Fruit fly (Drosophila melanogaster) whole organism, embryonic: ENCODE data around the gene CG9471.
A peak's percentile ranks its signal among the peaks of the same experiment; 100 is the strongest.

Source experiments
- CG10462 ChIP-seq: fragments of 200-800 bp; sonication (Bioruptor generic); optimal IDR thresholded peaks from 2 replicates; lab custom pipeline; 2016; ENCODE audit warnings: missing biosample characterization, missing genetic modification characterization
- CG11696 ChIP-seq: fragments of 200-800 bp; sonication (Bioruptor generic); IDR thresholded peaks from 2 replicates; pipeline ENCODE4 v1.3.6; 2022; ENCODE audit warnings: missing biosample characterization, missing genetic modification characterization
- CG13424 ChIP-seq: fragments of 200-800 bp; sonication (Bioruptor generic); optimal IDR thresholded peaks from 2 replicates; lab custom pipeline; 2019; ENCODE audit warnings: missing biosample characterization, mild to moderate bottlenecking, missing genetic modification characterization, moderate library complexity
- CG14965 ChIP-seq: fragments of 200-800 bp; sonication (Bioruptor generic); optimal IDR thresholded peaks from 2 replicates; lab custom pipeline; 2016; ENCODE audit warnings: missing biosample characterization, missing genetic modification characterization, borderline replicate concordance
- CG15011 ChIP-seq: fragments of 200-800 bp; sonication (Bioruptor generic); optimal IDR thresholded peaks from 3 replicates; lab custom pipeline; 2018; ENCODE audit warnings: missing biosample characterization, mild to moderate bottlenecking, missing genetic modification characterization
- CG15479 ChIP-seq: fragments of 200-800 bp; sonication (Bioruptor generic); optimal IDR thresholded peaks from 3 replicates; lab custom pipeline; 2019; ENCODE audit warnings: missing biosample characterization, mild to moderate bottlenecking, missing genetic modification characterization, moderate library complexity
- CG16863 ChIP-seq: fragments of 200-800 bp; sonication (Bioruptor generic); optimal IDR thresholded peaks from 3 replicates; lab custom pipeline; 2016; ENCODE audit warnings: missing biosample characterization, missing genetic modification characterization
- CG17802 ChIP-seq: fragments of 200-800 bp; sonication (Bioruptor generic); optimal IDR thresholded peaks from 2 replicates; lab custom pipeline; 2018; ENCODE audit warnings: missing biosample characterization, mild to moderate bottlenecking, missing genetic modification characterization, moderate library complexity
- CG17829 ChIP-seq: fragments of 200-800 bp; optimal IDR thresholded peaks from 2 replicates; lab custom pipeline; 2019; ENCODE audit warnings: missing biosample characterization, mild to moderate bottlenecking, missing genetic modification characterization, moderate library complexity
- CG18011 ChIP-seq: fragments of 200-800 bp; sonication (Bioruptor generic); optimal IDR thresholded peaks from 2 replicates; lab custom pipeline; 2017; ENCODE audit warnings: missing biosample characterization, missing genetic modification characterization, mild to moderate bottlenecking, moderate library complexity, missing genotype
- CG18262 ChIP-seq: fragments of 200-800 bp; optimal IDR thresholded peaks from 3 replicates; lab custom pipeline; 2019; ENCODE audit warnings: missing biosample characterization, mild to moderate bottlenecking, missing genetic modification characterization, moderate library complexity
- CG3065 ChIP-seq: fragments of 200-800 bp; sonication (Bioruptor generic); optimal IDR thresholded peaks from 2 replicates; lab custom pipeline; 2016; ENCODE audit warnings: missing biosample characterization, missing genetic modification characterization
- CG3407 ChIP-seq: fragments of 200-800 bp; sonication (Bioruptor generic); optimal IDR thresholded peaks from 2 replicates; lab custom pipeline; 2018; ENCODE audit warnings: missing biosample characterization, mild to moderate bottlenecking, missing genetic modification characterization
- CG34422 ChIP-seq: fragments of 200-800 bp; sonication (Bioruptor generic); IDR thresholded peaks from 3 replicates; pipeline ENCODE4 v1.3.6; 2022; ENCODE audit warnings: missing biosample characterization, missing genetic modification characterization
- CG5953 ChIP-seq: fragments of 200-800 bp; sonication (Bioruptor generic); IDR thresholded peaks from 2 replicates; pipeline ENCODE4 v1.3.6; 2022; ENCODE audit warnings: missing biosample characterization, missing genetic modification characterization
- CG7271 ChIP-seq: fragments of 200-800 bp; sonication (Bioruptor generic); optimal IDR thresholded peaks from 2 replicates; lab custom pipeline; 2018; ENCODE audit warnings: missing biosample characterization, mild to moderate bottlenecking, missing genetic modification characterization, moderate library complexity
- CG7745 ChIP-seq: fragments of 200-800 bp; sonication (Bioruptor generic); optimal IDR thresholded peaks from 2 replicates; lab custom pipeline; 2018; ENCODE audit warnings: missing biosample characterization, mild to moderate bottlenecking, missing genetic modification characterization, moderate library complexity
- CG8290 ChIP-seq, 3 experiments: fragments of 200-800 bp; sonication (Bioruptor generic); optimal IDR thresholded peaks; 2 replicates each; lab custom pipeline; 2016 to 2019; ENCODE audit warnings: missing biosample characterization in 3 of 3, missing genetic modification characterization in 3 of 3, mild to moderate bottlenecking in 2 of 3, moderate library complexity in 1 of 3
- CG9876 ChIP-seq: fragments of 200-800 bp; sonication (Bioruptor generic); optimal IDR thresholded peaks from 2 replicates; lab custom pipeline; 2016; ENCODE audit warnings: missing biosample characterization, missing genetic modification characterization
- Dad ChIP-seq: fragments of 200-800 bp; sonication (Bioruptor generic); optimal IDR thresholded peaks from 3 replicates; lab custom pipeline; 2016; ENCODE audit warnings: missing biosample characterization, missing genetic modification characterization
- E2f1 ChIP-seq: fragments of 200-800 bp; sonication (Bioruptor generic); IDR thresholded peaks from 2 replicates; pipeline ENCODE4 v1.3.6; 2022; ENCODE audit warnings: missing biosample characterization, missing genetic modification characterization
- Fer2 ChIP-seq: fragments of 200-800 bp; sonication (Bioruptor generic); optimal IDR thresholded peaks from 2 replicates; lab custom pipeline; 2018; ENCODE audit warnings: missing biosample characterization, mild to moderate bottlenecking, missing genetic modification characterization, moderate library complexity
- Hey ChIP-seq: fragments of 200-800 bp; sonication (Bioruptor generic); optimal IDR thresholded peaks from 3 replicates; lab custom pipeline; 2018; ENCODE audit warnings: missing biosample characterization, mild to moderate bottlenecking, missing genetic modification characterization
- Hr39 ChIP-seq: fragments of >200 bp; optimal IDR thresholded peaks from 2 replicates; lab custom pipeline; 2017
- Hsf ChIP-seq: fragments of 200-800 bp; sonication (Bioruptor generic); optimal IDR thresholded peaks from 3 replicates; lab custom pipeline; 2016; ENCODE audit warnings: missing biosample characterization, missing genetic modification characterization
- Lim3 ChIP-seq: fragments of 200-800 bp; sonication (Bioruptor generic); IDR thresholded peaks from 2 replicates; pipeline ENCODE4 v1.3.6; 2022; ENCODE audit warnings: missing biosample characterization, missing genetic modification characterization
- NC2α ChIP-seq: fragments of 200-800 bp; sonication (Bioruptor generic); optimal IDR thresholded peaks from 2 replicates; lab custom pipeline; 2016; ENCODE audit warnings: missing biosample characterization, missing genetic modification characterization
- Opbp ChIP-seq: fragments of 200-800 bp; sonication (Bioruptor generic); IDR thresholded peaks from 3 replicates; pipeline ENCODE4 v1.3.6; 2022; ENCODE audit warnings: missing biosample characterization, missing genetic modification characterization; ENCODE audit not compliant: partially characterized antibody
- Sox100B ChIP-seq: fragments of 200-800 bp; sonication (Bioruptor generic); optimal IDR thresholded peaks from 3 replicates; lab custom pipeline; 2018; ENCODE audit warnings: missing biosample characterization, mild to moderate bottlenecking, missing genetic modification characterization
- Sox102F ChIP-seq: fragments of 200-800 bp; sonication (Bioruptor generic); optimal IDR thresholded peaks from 2 replicates; lab custom pipeline; 2018; ENCODE audit warnings: missing biosample characterization, mild to moderate bottlenecking, missing genetic modification characterization, moderate library complexity
- TFAM ChIP-seq: fragments of 200-800 bp; sonication (Bioruptor generic); optimal IDR thresholded peaks from 2 replicates; lab custom pipeline; 2017; ENCODE audit warnings: missing biosample characterization, missing genetic modification characterization, inconsistent platforms
- Usf ChIP-seq: fragments of 200-800 bp; sonication (Bioruptor generic); optimal IDR thresholded peaks from 2 replicates; lab custom pipeline; 2017; ENCODE audit warnings: missing genotype, missing biosample characterization, missing genetic modification characterization
- abd-A ChIP-seq: fragments of 200-800 bp; sonication (Bioruptor generic); optimal IDR thresholded peaks from 3 replicates; lab custom pipeline; 2019; ENCODE audit warnings: missing biosample characterization, mild to moderate bottlenecking, missing genetic modification characterization, moderate library complexity
- crp ChIP-seq, 2 experiments: fragments of 200-800 bp; sonication (Bioruptor generic); optimal IDR thresholded peaks; 2 replicates in 1 of 2; 3 replicates in 1 of 2; lab custom pipeline; 2017; ENCODE audit warnings: missing biosample characterization in 2 of 2, missing genetic modification characterization in 2 of 2, mild to moderate bottlenecking in 1 of 2, moderate library complexity in 1 of 2
- danr ChIP-seq: fragments of 200-800 bp; sonication (Bioruptor generic); IDR thresholded peaks from 2 replicates; pipeline ENCODE4 v1.3.6; 2022; ENCODE audit warnings: missing biosample characterization, missing genetic modification characterization
- eyg ChIP-seq: fragments of 200-800 bp; sonication (Bioruptor generic); optimal IDR thresholded peaks from 3 replicates; lab custom pipeline; 2016; ENCODE audit warnings: missing biosample characterization, missing genetic modification characterization
- hb ChIP-seq: fragments of 200-800 bp; sonication (Bioruptor generic); IDR thresholded peaks from 3 replicates; pipeline ENCODE4 v1.3.6; 2022; ENCODE audit warnings: missing biosample characterization, missing genetic modification characterization; ENCODE audit not compliant: partially characterized antibody
- hkb ChIP-seq, 2 experiments: fragments of 200-800 bp in 1 of 2; fragments of >200 bp in 1 of 2; sonication (Bioruptor generic) in 1 of 2; IDR thresholded peaks in 1 of 2; optimal IDR thresholded peaks in 1 of 2; 2 replicates each; pipeline versions ENCODE4 v1.3.6 to Lab custom; 2017 to 2022; ENCODE audit warnings: missing biosample characterization in 1 of 2, missing genetic modification characterization in 1 of 2
- jing ChIP-seq: fragments of 200-800 bp; sonication (Bioruptor generic); optimal IDR thresholded peaks from 2 replicates; lab custom pipeline; 2018; ENCODE audit warnings: missing biosample characterization, mild to moderate bottlenecking, missing genetic modification characterization
- klu ChIP-seq: fragments of 200-800 bp; sonication (Bioruptor generic); IDR thresholded peaks from 2 replicates; pipeline ENCODE4 v1.3.6; 2022; ENCODE audit warnings: missing biosample characterization, missing genetic modification characterization
- lilli ChIP-seq: fragments of 200-800 bp; sonication (Bioruptor generic); optimal IDR thresholded peaks from 3 replicates; lab custom pipeline; 2016; ENCODE audit warnings: missing biosample characterization, missing genetic modification characterization
- luna ChIP-seq: fragments of 200-800 bp; sonication (Bioruptor generic); optimal IDR thresholded peaks from 2 replicates; lab custom pipeline; 2016; ENCODE audit warnings: missing biosample characterization, missing genetic modification characterization
- mam ChIP-seq: fragments of 200-800 bp; sonication (Bioruptor generic); optimal IDR thresholded peaks from 3 replicates; lab custom pipeline; 2016; ENCODE audit warnings: missing biosample characterization, missing genetic modification characterization
- nmo ChIP-seq: fragments of 200-800 bp; sonication (Bioruptor generic); optimal IDR thresholded peaks from 2 replicates; lab custom pipeline; 2018; ENCODE audit warnings: missing biosample characterization, mild to moderate bottlenecking, missing genetic modification characterization, moderate library complexity
- row ChIP-seq: fragments of 200-800 bp; sonication (Bioruptor generic); IDR thresholded peaks from 3 replicates; pipeline ENCODE4 v1.3.6; 2022; ENCODE audit warnings: missing biosample characterization, missing genetic modification characterization
- salm ChIP-seq: fragments of 200-800 bp; sonication (Bioruptor generic); optimal IDR thresholded peaks from 2 replicates; lab custom pipeline; 2018; ENCODE audit warnings: missing biosample characterization, mild to moderate bottlenecking, missing genetic modification characterization
- sens-2 ChIP-seq: fragments of 200-800 bp; sonication (Bioruptor generic); IDR thresholded peaks from 2 replicates; pipeline ENCODE4 v1.3.6; 2022; ENCODE audit warnings: missing biosample characterization, missing genetic modification characterization
- sr ChIP-seq: fragments of 200-800 bp; sonication (Bioruptor generic); IDR thresholded peaks from 3 replicates; pipeline ENCODE4 v1.3.6; 2022; ENCODE audit warnings: missing biosample characterization, missing genetic modification characterization
- tx ChIP-seq: fragments of 200-800 bp; sonication (Bioruptor generic); optimal IDR thresholded peaks from 2 replicates; lab custom pipeline; 2016; ENCODE audit warnings: missing biosample characterization, missing genetic modification characterization
- vvl ChIP-seq: fragments of 200-800 bp; sonication (Bioruptor generic); IDR thresholded peaks from 2 replicates; pipeline ENCODE4 v1.3.6; 2022; ENCODE audit warnings: missing biosample characterization, missing genetic modification characterization

Gene CG9471

DNA sequence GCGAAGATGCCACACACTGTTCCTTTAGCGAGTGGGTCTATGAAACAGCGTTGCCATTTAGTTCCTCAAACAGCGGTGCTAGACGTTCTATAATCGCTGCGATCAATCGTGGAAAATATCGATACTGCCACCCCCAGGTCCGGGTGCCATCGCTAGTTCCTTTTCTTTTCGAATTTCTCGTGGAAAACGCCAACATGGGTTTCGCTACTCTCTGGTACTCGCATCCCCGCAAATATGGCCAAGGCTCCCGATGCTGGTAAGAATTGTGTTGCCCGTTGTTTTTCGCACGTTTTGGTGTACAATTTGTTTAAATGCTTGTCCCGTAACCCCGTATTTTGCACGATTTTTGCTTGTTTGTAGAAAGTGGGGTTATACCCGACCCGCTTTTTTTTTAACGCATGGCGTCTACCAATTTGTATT lies 6.6 kb upstream of the CG9471 start, which contains the start of gene RpS29 (continued):
- TF ChIP-seq CG11696 (GFP tag; lab: Robert Waterston, UW) (no peak), Lim3 (peak; percentile 46; the same call in 1 of the 2 replicates), Hr39 (lab: Kevin White, UChicago) (no peak), klu (GFP tag; lab: Robert Waterston, UW) (peak; percentile 31; the same call in 1 of the 2 replicates), row (GFP tag; lab: Robert Waterston, UW) (peak; percentile 75), luna (GFP tag; lab: Kevin White, UChicago) (peak; percentile 88), CG7271 (tag; lab: Kevin White, UChicago) (peak; percentile 60), CG18262 (tag; lab: Kevin White, UChicago) (peak; percentile 47), mam (GFP tag; lab: Kevin White, UChicago) (peak; percentile 92), abd-A (no peak), jing (no peak), CG3407 (peak; percentile 48), CG17829 (tag; lab: Kevin White, UChicago) (peak; percentile 74), hb (GFP tag; lab: Robert Waterston, UW) (peak; percentile 89), CG16863 (GFP tag; lab: Kevin White, UChicago) (peak; percentile 77), Dad (GFP tag; lab: Kevin White, UChicago) (peak; percentile 84), Hsf (GFP tag; lab: Kevin White, UChicago) (peak; percentile 86), tx (peak; percentile 80), CG17802 (tag; lab: Kevin White, UChicago) (peak; percentile 53), lilli (GFP tag; lab: Kevin White, UChicago) (peak; percentile 91), sr (GFP tag; lab: Robert Waterston, UW) (peak; percentile 61; the same call in 2 of the 3 replicates), CG5953 (peak; percentile 60), hkb (optimal IDR thresholded peaks at IDR 0.05; lab: Kevin White, UChicago) (no peak), hkb (GFP tag; IDR thresholded peaks at IDR 0.05; lab: Robert Waterston, UW) (peak; percentile 52), Opbp (GFP tag; lab: Robert Waterston, UW) (peak; percentile 97), CG10462 (GFP tag; lab: Kevin White, UChicago) (no peak), crp (GFP tag; optimal IDR thresholded peaks at IDR 0.05; lab: Kevin White, UChicago) (peak in 1 of 2 experiments; percentile 50), Fer2 (tag; lab: Kevin White, UChicago) (peak; percentile 70), CG15479 (GFP tag; lab: Kevin White, UChicago) (no peak), TFAM (GFP tag; lab: Kevin White, UChicago) (no peak), E2f1 (GFP tag; lab: Robert Waterston, UW) (peak; percentile 60), nmo (peak; percentile 78), CG8290 (GFP tag; optimal IDR thresholded peaks at IDR 0.05; lab: Kevin White, UChicago) (peak; percentile 73), CG8290 (tag; optimal IDR thresholded peaks at IDR 0.05; lab: Kevin White, UChicago) (peak; percentile 31 to 95), Hey (tag; lab: Kevin White, UChicago) (peak; percentile 74), vvl (GFP tag; lab: Robert Waterston, UW) (peak; percentile 90), CG13424 (tag; lab: Kevin White, UChicago) (peak; percentile 62), CG9876 (GFP tag; lab: Kevin White, UChicago) (peak; percentile 91), CG15011 (peak; percentile 49), sens-2 (GFP tag; lab: Robert Waterston, UW) (no peak; the same call in 1 of the 2 replicates), CG7745 (tag; lab: Kevin White, UChicago) (peak; percentile 1), eyg (peak; percentile 70), Sox102F (GFP tag; lab: Kevin White, UChicago) (peak; percentile 14), Usf (peak; percentile 58), CG3065 (GFP tag; lab: Kevin White, UChicago) (peak; percentile 29), salm (tag; lab: Kevin White, UChicago) (peak; percentile 64), CG14965 (peak; percentile 21), CG18011 (GFP tag; lab: Kevin White, UChicago) (peak; percentile 75), danr (0 out of 2 replicates have a peak, but pooled peaks have one; percentile 28), CG34422 (GFP tag; lab: Robert Waterston, UW) (peak; percentile 89), NC2α (GFP tag; lab: Kevin White, UChicago) (peak; percentile 53), Sox100B (GFP tag; lab: Kevin White, UChicago) (no peak)
